Worm (Caenorhabditis elegans) whole organism, mixed stage, embryonic: ENCODE results near the gene alfa-1.

Experiments used
- M03D4.4 ChIP-seq: sonication (generic microtip); optimal IDR thresholded peaks from 2 replicates; lab custom pipeline; 2017; ENCODE audit warnings: mild to moderate bottlenecking, missing genetic modification characterization, missing compliant biosample characterization
- bed-3 ChIP-seq: fragments of 200-800 bp; sonication (Bioruptor generic); optimal IDR thresholded peaks from 3 replicates; lab custom pipeline; 2018; ENCODE audit warnings: mild to moderate bottlenecking, missing genetic modification characterization, moderate library complexity, missing compliant biosample characterization
- blmp-1 ChIP-seq: fragments of 150-350 bp; optimal IDR thresholded peaks from 2 replicates; lab custom pipeline; 2014; ENCODE audit warnings: missing biosample characterization, missing genetic modification characterization
- ceh-39 ChIP-seq: fragments of 150-350 bp; optimal IDR thresholded peaks from 2 replicates; lab custom pipeline; 2014; ENCODE audit warnings: missing biosample characterization, missing genetic modification characterization
- ceh-43 ChIP-seq: fragments of 200-800 bp; sonication (Bioruptor generic); optimal IDR thresholded peaks from 2 replicates; lab custom pipeline; 2018; ENCODE audit warnings: mild to moderate bottlenecking, missing genetic modification characterization, moderate library complexity, missing compliant biosample characterization
- ceh-83 ChIP-seq: fragments of 200-800 bp; sonication (Bioruptor generic); optimal IDR thresholded peaks from 2 replicates; lab custom pipeline; 2018; ENCODE audit warnings: mild to moderate bottlenecking, missing genetic modification characterization, missing compliant biosample characterization
- ces-1 ChIP-seq: fragments of 150-350 bp; optimal IDR thresholded peaks from 2 replicates; lab custom pipeline; 2014; ENCODE audit warnings: missing biosample characterization, missing genetic modification reagents, missing genetic modification characterization
- cnd-1 ChIP-seq: fragments of 200-800 bp; sonication (Bioruptor generic); optimal IDR thresholded peaks from 2 replicates; lab custom pipeline; 2018; ENCODE audit warnings: mild to moderate bottlenecking, missing genetic modification characterization, missing compliant biosample characterization
- drap-1 ChIP-seq: fragments of 200-800 bp; sonication (Bioruptor generic); optimal IDR thresholded peaks from 3 replicates; lab custom pipeline; 2018; ENCODE audit warnings: mild to moderate bottlenecking, missing genetic modification characterization, missing compliant biosample characterization
- elt-1 ChIP-seq: sonication (generic microtip); optimal IDR thresholded peaks from 2 replicates; lab custom pipeline; 2017; ENCODE audit warnings: missing genetic modification characterization, mild to moderate bottlenecking, missing compliant biosample characterization, antibody characterized with exemption, moderate library complexity, borderline replicate concordance; ENCODE audit not compliant: insufficient read depth
- elt-3 ChIP-seq: fragments of 150-350 bp; optimal IDR thresholded peaks from 2 replicates; lab custom pipeline; 2014; ENCODE audit warnings: missing biosample characterization, missing genetic modification characterization
- flh-1 ChIP-seq: fragments of 200-800 bp; sonication (Bioruptor generic); optimal IDR thresholded peaks from 2 replicates; lab custom pipeline; 2018; ENCODE audit warnings: mild to moderate bottlenecking, missing genetic modification characterization, moderate library complexity, missing compliant biosample characterization
- ham-2 ChIP-seq: fragments of 200-800 bp; sonication (Bioruptor generic); optimal IDR thresholded peaks from 2 replicates; lab custom pipeline; 2018; ENCODE audit warnings: mild to moderate bottlenecking, missing genetic modification characterization, missing compliant biosample characterization
- hlh-1 ChIP-seq: fragments of 150-350 bp; optimal IDR thresholded peaks from 2 replicates; lab custom pipeline; 2014; ENCODE audit warnings: missing biosample characterization, missing genetic modification reagents, missing genetic modification characterization
- lin-13 ChIP-seq: fragments of 150-350 bp; optimal IDR thresholded peaks from 2 replicates; lab custom pipeline; 2014; ENCODE audit warnings: missing biosample characterization, missing genetic modification characterization
- lin-32 ChIP-seq: fragments of 200-800 bp; sonication (Bioruptor generic); optimal IDR thresholded peaks from 2 replicates; lab custom pipeline; 2018; ENCODE audit warnings: mild to moderate bottlenecking, missing genetic modification characterization, missing compliant biosample characterization
- lsy-2 ChIP-seq: fragments of 150-350 bp; optimal IDR thresholded peaks from 2 replicates; lab custom pipeline; 2014; ENCODE audit warnings: missing biosample characterization, missing genetic modification characterization
- mab-5 ChIP-seq: fragments of 150-350 bp; optimal IDR thresholded peaks from 2 replicates; lab custom pipeline; 2014; ENCODE audit warnings: missing biosample characterization, missing genetic modification characterization
- mep-1 ChIP-seq: fragments of 150-350 bp; optimal IDR thresholded peaks from 2 replicates; lab custom pipeline; 2017; ENCODE audit warnings: missing biosample characterization, missing genetic modification reagents, missing genetic modification characterization, inconsistent platforms
- mls-2 ChIP-seq: sonication (generic microtip); optimal IDR thresholded peaks from 2 replicates; lab custom pipeline; 2016; ENCODE audit warnings: mild to moderate bottlenecking, missing genetic modification characterization, moderate library complexity, missing compliant biosample characterization
- nhr-12 ChIP-seq: fragments of 150-350 bp; optimal IDR thresholded peaks from 2 replicates; lab custom pipeline; 2014; ENCODE audit warnings: missing biosample characterization, missing genetic modification characterization
- nhr-2 ChIP-seq: fragments of 150-350 bp; optimal IDR thresholded peaks from 2 replicates; lab custom pipeline; 2014; ENCODE audit warnings: missing biosample characterization, missing genetic modification characterization
- nhr-237 ChIP-seq: fragments of 150-350 bp; optimal IDR thresholded peaks from 2 replicates; lab custom pipeline; 2014; ENCODE audit warnings: missing biosample characterization, missing genetic modification characterization
- nhr-28 ChIP-seq: fragments of 150-350 bp; optimal IDR thresholded peaks from 2 replicates; lab custom pipeline; 2014; ENCODE audit warnings: missing biosample characterization, missing genetic modification characterization
- nhr-76 ChIP-seq: sonication (generic microtip); optimal IDR thresholded peaks from 2 replicates; lab custom pipeline; 2017; ENCODE audit warnings: missing biosample characterization, missing genetic modification characterization
- pha-4 ChIP-seq: fragments of 150-350 bp; optimal IDR thresholded peaks from 2 replicates; lab custom pipeline; 2018; ENCODE audit warnings: missing biosample characterization, missing genetic modification reagents, missing genetic modification characterization
- sem-2 ChIP-seq: fragments of 200-800 bp; sonication (Bioruptor generic); optimal IDR thresholded peaks from 2 replicates; lab custom pipeline; 2018; ENCODE audit warnings: mild to moderate bottlenecking, missing genetic modification characterization, missing compliant biosample characterization
- snpc-4 ChIP-seq: fragments of 150-350 bp; optimal IDR thresholded peaks from 2 replicates; lab custom pipeline; 2014; ENCODE audit warnings: missing biosample characterization, missing genetic modification characterization
- sptf-1 ChIP-seq: sonication (generic microtip); optimal IDR thresholded peaks from 2 replicates; lab custom pipeline; 2017; ENCODE audit warnings: mild to moderate bottlenecking, missing genetic modification characterization, moderate library complexity, missing compliant biosample characterization
- tbx-8 ChIP-seq: fragments of 200-800 bp; sonication (Bioruptor generic); optimal IDR thresholded peaks from 2 replicates; lab custom pipeline; 2018; ENCODE audit warnings: mild to moderate bottlenecking, missing genetic modification characterization, moderate library complexity, missing compliant biosample characterization
- unc-120 ChIP-seq: sonication (generic microtip); optimal IDR thresholded peaks from 2 replicates; lab custom pipeline; 2017; ENCODE audit warnings: missing genetic modification characterization, missing compliant biosample characterization; ENCODE audit not compliant: poor library complexity, severe bottlenecking
- unc-39 ChIP-seq: fragments of 150-350 bp; optimal IDR thresholded peaks from 2 replicates; lab custom pipeline; 2014; ENCODE audit warnings: missing biosample characterization, missing genetic modification characterization
- unc-62 ChIP-seq: fragments of 150-350 bp; optimal IDR thresholded peaks from 2 replicates; lab custom pipeline; 2014; ENCODE audit warnings: missing biosample characterization, missing genetic modification reagents, missing genetic modification characterization
- zip-8 ChIP-seq: fragments of 150-350 bp; optimal IDR thresholded peaks from 2 replicates; lab custom pipeline; 2014; ENCODE audit warnings: missing biosample characterization, missing genetic modification characterization
- ztf-11 ChIP-seq: fragments of 150-350 bp; optimal IDR thresholded peaks from 2 replicates; lab custom pipeline; 2014; ENCODE audit warnings: missing biosample characterization, missing genetic modification characterization

The alfa-1 gene

DNA sequence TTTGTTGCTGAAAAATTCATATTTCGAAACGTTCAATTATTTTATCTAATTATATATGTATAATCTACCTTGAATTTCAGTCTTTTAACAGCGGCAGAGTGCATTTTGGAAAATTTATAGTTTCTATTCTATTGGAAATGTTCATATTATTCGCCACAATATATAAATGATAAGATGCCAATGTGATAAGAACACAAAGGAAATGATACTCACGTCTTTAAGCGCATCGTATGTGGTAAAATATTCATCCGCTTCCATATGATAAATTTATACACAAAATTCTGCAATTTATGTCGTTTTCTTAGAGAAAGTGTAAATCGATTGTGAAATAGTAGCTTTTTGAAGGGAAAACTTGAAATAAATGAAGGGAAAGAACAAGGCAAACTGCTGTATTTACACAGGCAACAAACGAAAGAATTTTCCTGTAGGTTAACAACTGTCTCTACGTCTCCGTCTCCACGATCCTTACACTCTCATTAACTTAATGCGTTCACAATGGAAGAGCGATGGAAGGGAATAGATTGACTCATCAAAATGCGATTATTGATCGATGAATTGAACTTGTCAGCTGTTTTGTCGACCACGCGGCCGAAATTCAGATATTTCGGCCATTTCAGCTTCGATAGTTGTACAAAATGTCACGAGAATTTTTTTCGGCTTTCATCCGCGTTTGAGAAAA lies at the start of gene alfa-1:
TSS of gene alfa-1 (minus strand) at position 515 of the 679 bp plus-strand sequence.
- TF ChIP-seq M03D4.4 (tag; lab: Kevin White, UChicago) = no peak
- no peak for TF ChIP-seq nhr-2 (tag; lab: Kevin White, UChicago)
- peak; percentile 69 for TF ChIP-seq hlh-1 (tag; lab: Kevin White, UChicago)
- no peak for TF ChIP-seq drap-1 (GFP tag; lab: Kevin White, UChicago)
- TF ChIP-seq ceh-39 (tag; lab: Kevin White, UChicago) = no peak
- TF ChIP-seq ztf-11 (tag; lab: Kevin White, UChicago) = no peak
- no peak for TF ChIP-seq unc-39
- TF ChIP-seq nhr-12 = no peak
- no peak for TF ChIP-seq bed-3
- TF ChIP-seq mab-5 (tag; lab: Kevin White, UChicago) = no peak
- TF ChIP-seq sptf-1 (tag; lab: Kevin White, UChicago) = no peak
- no peak for TF ChIP-seq ham-2
- no peak for TF ChIP-seq ces-1
- no peak for TF ChIP-seq mls-2
- TF ChIP-seq unc-120 (tag; lab: Kevin White, UChicago) = no peak
- no peak for TF ChIP-seq mep-1 (tag; lab: Kevin White, UChicago)
- no peak for TF ChIP-seq lin-32 (GFP tag; lab: Kevin White, UChicago)
- TF ChIP-seq unc-62 (GFP tag; lab: Kevin White, UChicago) = peak; percentile 3
- TF ChIP-seq nhr-237 (tag; lab: Kevin White, UChicago) = no peak
- no peak for TF ChIP-seq pha-4
- no peak for TF ChIP-seq sem-2 (GFP tag; lab: Kevin White, UChicago)
- TF ChIP-seq lsy-2 (tag; lab: Kevin White, UChicago) = peak; percentile 6

DNA sequence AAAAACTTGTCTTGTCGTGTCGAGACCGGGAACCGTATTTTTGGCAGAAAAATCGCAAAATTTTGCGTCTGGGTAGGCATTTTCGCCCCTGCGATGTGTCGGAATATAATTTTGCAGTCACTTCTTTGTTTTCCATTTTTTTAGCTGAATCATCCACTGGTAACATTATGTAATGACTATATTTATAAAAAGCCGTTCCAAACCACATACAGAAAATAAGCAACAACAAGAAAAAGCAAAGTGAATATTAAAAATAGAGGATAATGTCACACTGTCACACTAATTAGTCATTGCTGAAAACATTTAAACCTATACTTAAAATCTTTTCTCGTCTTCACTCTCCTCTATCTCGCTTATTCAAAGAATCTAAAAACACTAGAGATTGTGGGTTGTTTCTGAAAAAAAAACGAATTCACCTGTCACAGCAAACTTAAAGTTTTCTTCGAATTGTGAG lies 47.0 kb upstream of the alfa-1 start, which contains the start of gene sre-1:
TSS of gene sre-1 (plus strand) at position 404 of the 454 bp plus-strand sequence.
- TF ChIP-seq ces-1 = no peak
- TF ChIP-seq mab-5 (tag; lab: Kevin White, UChicago) = no peak
- no peak for TF ChIP-seq M03D4.4 (tag; lab: Kevin White, UChicago)
- TF ChIP-seq tbx-8 (GFP tag; lab: Kevin White, UChicago) = no peak
- no peak for TF ChIP-seq nhr-28 (tag; lab: Kevin White, UChicago)
- TF ChIP-seq unc-120 (tag; lab: Kevin White, UChicago) = no peak
- no peak for TF ChIP-seq zip-8 (tag; lab: Kevin White, UChicago)
- TF ChIP-seq mls-2 = no peak
- TF ChIP-seq lin-13 (tag; lab: Kevin White, UChicago) = no peak
- no peak for TF ChIP-seq blmp-1 (tag; lab: Kevin White, UChicago)
- TF ChIP-seq cnd-1 (tag; lab: Kevin White, UChicago) = no peak

- no peak for TF ChIP-seq nhr-2 (tag; lab: Kevin White, UChicago)
- TF ChIP-seq hlh-1 (tag; lab: Kevin White, UChicago) = peak; percentile 71
- peak; percentile 48 for TF ChIP-seq ces-1
- peak; percentile 33 for TF ChIP-seq mep-1 (tag; lab: Kevin White, UChicago)
- TF ChIP-seq tbx-8 (GFP tag; lab: Kevin White, UChicago) = peak; percentile 73
- TF ChIP-seq nhr-76 (tag; lab: Kevin White, UChicago) = peak; percentile 93
- TF ChIP-seq elt-1 (tag; lab: Kevin White, UChicago) = peak; percentile 73
- TF ChIP-seq ceh-83 (GFP tag; lab: Kevin White, UChicago) = peak; percentile 81
- peak; percentile 95 for TF ChIP-seq nhr-12
- TF ChIP-seq ztf-11 (tag; lab: Kevin White, UChicago) = peak; percentile 94
- peak; percentile 96 for TF ChIP-seq sptf-1 (tag; lab: Kevin White, UChicago)
- peak; percentile 90 for TF ChIP-seq ceh-43 (GFP tag; lab: Kevin White, UChicago)
- TF ChIP-seq M03D4.4 (tag; lab: Kevin White, UChicago) = peak; percentile 90
- peak; percentile 77 for TF ChIP-seq flh-1
- peak; percentile 45 for TF ChIP-seq pha-4
- peak; percentile 91 for TF ChIP-seq drap-1 (GFP tag; lab: Kevin White, UChicago)
- peak; percentile 23 for TF ChIP-seq mab-5 (tag; lab: Kevin White, UChicago)
- peak; percentile 83 for TF ChIP-seq ham-2
- no peak for TF ChIP-seq elt-3 (tag; lab: Kevin White, UChicago)
- TF ChIP-seq ceh-39 (tag; lab: Kevin White, UChicago) = peak; percentile 27
- peak; percentile 75 for TF ChIP-seq unc-120 (tag; lab: Kevin White, UChicago)
- TF ChIP-seq unc-39 = peak; percentile 87
- TF ChIP-seq lin-32 (GFP tag; lab: Kevin White, UChicago) = peak; percentile 88
- peak; percentile 8 for TF ChIP-seq nhr-237 (tag; lab: Kevin White, UChicago)
- TF ChIP-seq nhr-28 (tag; lab: Kevin White, UChicago) = peak; percentile 3
- TF ChIP-seq cnd-1 (tag; lab: Kevin White, UChicago) = peak; percentile 92
- no peak for TF ChIP-seq unc-62 (GFP tag; lab: Kevin White, UChicago)
- TF ChIP-seq lin-13 (tag; lab: Kevin White, UChicago) = peak; percentile 79
- peak; percentile 76 for TF ChIP-seq sem-2 (GFP tag; lab: Kevin White, UChicago)
- no peak for TF ChIP-seq snpc-4
- peak; percentile 69 for TF ChIP-seq lsy-2 (tag; lab: Kevin White, UChicago)
- peak; percentile 79 for TF ChIP-seq bed-3
- TF ChIP-seq mls-2 = peak; percentile 96
- no peak for TF ChIP-seq zip-8 (tag; lab: Kevin White, UChicago)
- peak; percentile 69 for TF ChIP-seq blmp-1 (tag; lab: Kevin White, UChicago)
Observed at ce11 chrII:7708540-7708939, 46.2 kb upstream of the alfa-1 start, which contains the start of gene B0495.9. TSS of gene B0495.9 (minus strand) at chrII:7708710.
